Worm (Caenorhabditis elegans) whole organism, L2 larva: ENCODE results near the gene Y53G8AL.4.

Source experiments
- ama-1 ChIP-seq: fragments of 150-350 bp; optimal IDR thresholded peaks from 2 replicates; lab custom pipeline; 2018; ENCODE audit warnings: inconsistent platforms
- elt-3 ChIP-seq: sonication (generic microtip); optimal IDR thresholded peaks from 2 replicates; lab custom pipeline; 2017; ENCODE audit warnings: missing biosample characterization, missing genetic modification characterization
- lin-39 ChIP-seq: fragments of 150-350 bp; optimal IDR thresholded peaks from 2 replicates; lab custom pipeline; 2014; ENCODE audit warnings: missing biosample characterization, missing genetic modification reagents, missing genetic modification characterization
- nhr-77 ChIP-seq: fragments of 150-350 bp; optimal IDR thresholded peaks from 2 replicates; lab custom pipeline; 2014; ENCODE audit warnings: missing biosample characterization, missing genetic modification characterization
- skn-1 ChIP-seq: sonication (generic microtip); optimal IDR thresholded peaks from 2 replicates; lab custom pipeline; 2017; ENCODE audit warnings: missing biosample characterization, missing genetic modification characterization
- unc-62 ChIP-seq: fragments of 150-350 bp; optimal IDR thresholded peaks from 2 replicates; lab custom pipeline; 2014; ENCODE audit warnings: missing biosample characterization, missing genetic modification reagents, missing genetic modification characterization

DNA sequence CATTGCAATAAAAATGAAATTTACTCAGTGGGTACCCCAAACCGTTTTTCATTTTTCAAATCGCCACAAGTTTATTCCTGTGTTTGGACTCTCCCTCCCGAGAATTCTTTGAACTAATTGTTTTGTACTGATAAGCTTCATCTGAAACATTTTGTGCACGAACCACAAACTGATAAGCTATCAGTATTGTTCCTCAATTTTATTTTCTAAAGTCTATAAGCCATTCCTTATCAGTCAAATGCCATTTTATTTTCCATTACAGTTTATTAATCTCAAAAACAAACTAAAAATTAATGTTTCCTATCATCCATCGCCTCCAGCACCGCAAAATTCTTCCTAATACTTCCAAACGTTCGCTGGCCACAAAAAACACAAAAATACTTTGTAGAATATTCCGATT lies 3.3 kb upstream of the Y53G8AL.4 start:
- TF ChIP-seq nhr-77 = no peak
- TF ChIP-seq skn-1 = no peak
- no peak for TF ChIP-seq lin-39 (tag; lab: Kevin White, UChicago)
- no peak for TF ChIP-seq elt-3
- TF ChIP-seq ama-1 = no peak
- TF ChIP-seq unc-62 = no peak
